Fruit fly (Drosophila melanogaster): ENCODE data around the gene bchs.

The bchs gene

dm6 chr2L:5943229-5944078 is 36.5 kb downstream of the bchs start, which contains the start of the genes Sfp26Ad and Gpdh1 (continued):
- TF ChIP-seq knrl (GFP tag; IDR thresholded peaks at IDR 0.05; ENCODE audit: partially characterized antibody): peak; percentile 50; the same call in 1 of the 3 replicates
- peak; percentile 62 for TF ChIP-seq Hand (GFP tag; optimal IDR thresholded peaks at IDR 0.05)
- peak; percentile 90 for TF ChIP-seq CG15479 (GFP tag; optimal IDR thresholded peaks at IDR 0.05)
- TF ChIP-seq CG12219 (GFP tag; optimal IDR thresholded peaks at IDR 0.05): peak; percentile 23
- TF ChIP-seq MTF-1 (GFP tag; optimal IDR thresholded peaks at IDR 0.05; ENCODE audit: borderline replicate concordance): no peak
- peak; percentile 100 for TF ChIP-seq ewg (GFP tag; optimal IDR thresholded peaks at IDR 0.05)
- TF ChIP-seq sisA (GFP tag; IDR thresholded peaks at IDR 0.05): peak; percentile 65
- TF ChIP-seq Rx (GFP tag; IDR thresholded peaks at IDR 0.05): peak; percentile 44
- peak; percentile 49 for TF ChIP-seq CG4328 (GFP tag; optimal IDR thresholded peaks at IDR 0.05)
- peak; percentile 64 for TF ChIP-seq CG4854 (GFP tag; optimal IDR thresholded peaks at IDR 0.05)
- peak; percentile 58 for TF ChIP-seq CG15269 (tag; optimal IDR thresholded peaks at IDR 0.05)
- TF ChIP-seq CG2120 (GFP tag; optimal IDR thresholded peaks at IDR 0.05): peak; percentile 88
- peak; percentile 58 for TF ChIP-seq CG18619 (GFP tag; optimal IDR thresholded peaks at IDR 0.05)
- peak; percentile 48 for TF ChIP-seq CG30431 (GFP tag; optimal IDR thresholded peaks at IDR 0.05)
- no peak for TF ChIP-seq B-H1 (GFP tag; IDR thresholded peaks at IDR 0.05)
- peak; percentile 60 for TF ChIP-seq CG3281 (GFP tag; optimal IDR thresholded peaks at IDR 0.05)
- peak; percentile 99 for TF ChIP-seq wek (GFP tag; optimal IDR thresholded peaks at IDR 0.05)
- 0 out of 3 replicates have a peak, but pooled peaks have one; percentile 36 for TF ChIP-seq CG16813 (GFP tag; IDR thresholded peaks at IDR 0.05; ENCODE audit: partially characterized antibody)
- no peak for TF ChIP-seq Lpt (GFP tag; optimal IDR thresholded peaks at IDR 0.05)
- peak; percentile 10 for TF ChIP-seq da (GFP tag; optimal IDR thresholded peaks at IDR 0.05)
- TF ChIP-seq CG8478 (optimal IDR thresholded peaks at IDR 0.05): no peak
- peak; percentile 2 for TF ChIP-seq CG6254 (GFP tag; optimal IDR thresholded peaks at IDR 0.05)
- TF ChIP-seq CG4360 (GFP tag; IDR thresholded peaks at IDR 0.05): peak; percentile 73
- TF ChIP-seq CG18764 (GFP tag; optimal IDR thresholded peaks at IDR 0.05): peak; percentile 67
- TF ChIP-seq luna (GFP tag; optimal IDR thresholded peaks at IDR 0.05): peak; percentile 71
- peak; percentile 68 for TF ChIP-seq CG10565 (GFP tag; optimal IDR thresholded peaks at IDR 0.05)
- no peak for TF ChIP-seq CG7357 (GFP tag; IDR thresholded peaks at IDR 0.05)
- peak; percentile 73 for TF ChIP-seq chm (GFP tag; IDR thresholded peaks at IDR 0.05)
- TF ChIP-seq zfh1 (GFP tag; IDR thresholded peaks at IDR 0.05): peak; percentile 75; the same call in 2 of the 3 replicates
- no peak for TF ChIP-seq hkb (optimal IDR thresholded peaks at IDR 0.05)
- peak; percentile 74 for TF ChIP-seq hkb (GFP tag; IDR thresholded peaks at IDR 0.05)
- TF ChIP-seq ci (GFP tag; IDR thresholded peaks at IDR 0.05): peak; percentile 91
- peak; percentile 28; the same call in 1 of the 2 replicates for TF ChIP-seq esg (GFP tag; conservative IDR thresholded peaks at IDR 0.05)
- TF ChIP-seq CG11696 (GFP tag; IDR thresholded peaks at IDR 0.05): no peak
- TF ChIP-seq exex (tag; optimal IDR thresholded peaks at IDR 0.05): peak; percentile 66
- TF ChIP-seq CG14441 (GFP tag; IDR thresholded peaks at IDR 0.05): peak; percentile 60
- no peak for TF ChIP-seq Kr (GFP tag; optimal IDR thresholded peaks at IDR 0.05)
- peak; percentile 87 for TF ChIP-seq Bteb2 (GFP tag; optimal IDR thresholded peaks at IDR 0.05)
- 0 out of 2 replicates have a peak, but pooled peaks have one; percentile 24 for TF ChIP-seq CG6689 (GFP tag; IDR thresholded peaks at IDR 0.05)
- no peak for TF ChIP-seq usp (GFP tag; optimal IDR thresholded peaks at IDR 0.05)
- TF ChIP-seq Chrac-16 (GFP tag; optimal IDR thresholded peaks at IDR 0.05): peak; percentile 76
- TF ChIP-seq al (GFP tag; IDR thresholded peaks at IDR 0.05): peak; percentile 48; the same call in 1 of the 2 replicates
- peak; percentile 61 for TF ChIP-seq psq (GFP tag; optimal IDR thresholded peaks at IDR 0.05)
- peak; percentile 69 for TF ChIP-seq CG16779 (GFP tag; IDR thresholded peaks at IDR 0.05)
- peak; percentile 83 for TF ChIP-seq ind (GFP tag; optimal IDR thresholded peaks at IDR 0.05)
- peak; percentile 72 for TF ChIP-seq ken (GFP tag; IDR thresholded peaks at IDR 0.05)
- TF ChIP-seq trem (tag; optimal IDR thresholded peaks at IDR 0.05): peak; percentile 61
- TF ChIP-seq CG13424 (tag; optimal IDR thresholded peaks at IDR 0.05): peak; percentile 66
- TF ChIP-seq Asciz (GFP tag; optimal IDR thresholded peaks at IDR 0.05): peak; percentile 5
- TF ChIP-seq eve (GFP tag; optimal IDR thresholded peaks at IDR 0.05): no peak
